Worm (Caenorhabditis elegans): ENCODE measurements around the gene F52D10.2.

- TF ChIP-seq snpc-4 (tag; optimal IDR thresholded peaks at IDR 0.05), result no peak
- TF ChIP-seq elt-3 (tag; optimal IDR thresholded peaks at IDR 0.05), result no peak
- TF ChIP-seq ama-1 (optimal IDR thresholded peaks at IDR 0.05), result no peak
- no peak for TF ChIP-seq lin-11 (tag; optimal IDR thresholded peaks at IDR 0.05)
- no peak for TF ChIP-seq nhr-237 (tag; optimal IDR thresholded peaks at IDR 0.05)
These were observed 44.0 kb downstream of the F52D10.2 start for ce11 chrX:11547442-11548023.

Data from whole organism, L2 larva.